Worm (Caenorhabditis elegans) whole organism, young adult: ENCODE results near the gene cwp-2.

Experiments used
- B0261.1 ChIP-seq: sonication (generic microtip); optimal IDR thresholded peaks from 2 replicates; lab custom pipeline; 2016; ENCODE audit warnings: mild to moderate bottlenecking, missing genetic modification characterization, moderate library complexity, missing compliant biosample characterization
- C17E4.6 ChIP-seq: fragments of 200-800 bp; sonication (Bioruptor generic); IDR thresholded peaks from 2 replicates; pipeline ENCODE4 v1.3.6; 2022; ENCODE audit warnings: missing genetic modification reagents, missing genetic modification characterization, missing compliant biosample characterization
- F22D6.2 ChIP-seq: sonication (generic microtip); optimal IDR thresholded peaks from 2 replicates; lab custom pipeline; 2016; ENCODE audit warnings: mild to moderate bottlenecking, missing genetic modification characterization, missing compliant biosample characterization
- F23B12.7 ChIP-seq: sonication (generic microtip); optimal IDR thresholded peaks from 2 replicates; lab custom pipeline; 2017; ENCODE audit warnings: missing genetic modification characterization, mild to moderate bottlenecking, missing compliant biosample characterization, antibody characterized with exemption, moderate library complexity; ENCODE audit not compliant: insufficient read depth
- F37B4.10 ChIP-seq: fragments of 200-800 bp; sonication (Bioruptor generic); IDR thresholded peaks from 2 replicates; pipeline ENCODE4 v1.3.6; 2022; ENCODE audit warnings: missing genetic modification characterization, missing compliant biosample characterization
- F52B5.7 ChIP-seq: sonication (generic microtip); optimal IDR thresholded peaks from 2 replicates; lab custom pipeline; 2016; ENCODE audit warnings: mild to moderate bottlenecking, missing genetic modification characterization, missing compliant biosample characterization
- F57A8.1 ChIP-seq: fragments of 200-800 bp; sonication (Bioruptor generic); optimal IDR thresholded peaks from 2 replicates; lab custom pipeline; 2018; ENCODE audit warnings: mild to moderate bottlenecking, missing genetic modification characterization, moderate library complexity, missing compliant biosample characterization
- K12H6.12 ChIP-seq: fragments of 200-800 bp; sonication (Bioruptor generic); optimal IDR thresholded peaks from 2 replicates; lab custom pipeline; 2018; ENCODE audit warnings: mild to moderate bottlenecking, missing genetic modification characterization, missing compliant biosample characterization
- T26A5.8 ChIP-seq: sonication (generic microtip); optimal IDR thresholded peaks from 2 replicates; lab custom pipeline; 2016; ENCODE audit warnings: missing genetic modification characterization, missing compliant biosample characterization
- Y53G8AR.9 ChIP-seq: fragments of 200-800 bp; sonication (Bioruptor generic); conservative IDR thresholded peaks from 2 replicates; pipeline ENCODE4 v1.3.6; 2022; ENCODE audit warnings: missing genetic modification reagents, missing genetic modification characterization, missing compliant biosample characterization
- Y79H2A.3 ChIP-seq: fragments of 200-800 bp; sonication (Bioruptor generic); conservative IDR thresholded peaks from 2 replicates; pipeline ENCODE4 v1.3.6; 2022; ENCODE audit warnings: missing genetic modification reagents, missing genetic modification characterization, missing compliant biosample characterization
- Y95B8A.8 ChIP-seq: fragments of 200-800 bp; sonication (Bioruptor generic); IDR thresholded peaks from 2 replicates; pipeline ENCODE4 v1.3.6; 2022; ENCODE audit warnings: missing genetic modification reagents, missing genetic modification characterization, missing compliant biosample characterization
- ZK185.1 ChIP-seq: sonication (generic microtip); optimal IDR thresholded peaks from 2 replicates; lab custom pipeline; 2016; ENCODE audit warnings: mild to moderate bottlenecking, missing genetic modification characterization, missing compliant biosample characterization; ENCODE audit not compliant: poor library complexity, severe bottlenecking
- aptf-3 ChIP-seq: fragments of 200-800 bp; sonication (Bioruptor generic); IDR thresholded peaks from 2 replicates; pipeline ENCODE4 v1.3.6; 2022; ENCODE audit warnings: missing genetic modification characterization, missing compliant biosample characterization
- attf-3 ChIP-seq: fragments of 200-800 bp; sonication (Bioruptor generic); conservative IDR thresholded peaks from 2 replicates; pipeline ENCODE4 v1.3.6; 2022; ENCODE audit warnings: missing genetic modification reagents, missing genetic modification characterization, missing compliant biosample characterization
- bed-1 ChIP-seq: fragments of 200-800 bp; sonication (Bioruptor generic); IDR thresholded peaks from 2 replicates; pipeline ENCODE4 v1.3.6; 2022; ENCODE audit warnings: missing genetic modification reagents, missing genetic modification characterization, missing compliant biosample characterization
- ccch-3 ChIP-seq: fragments of 200-800 bp; sonication (Bioruptor generic); optimal IDR thresholded peaks from 2 replicates; lab custom pipeline; 2018; ENCODE audit warnings: mild to moderate bottlenecking, missing genetic modification characterization, missing compliant biosample characterization
- ceh-40 ChIP-seq: fragments of 200-800 bp; sonication (Bioruptor generic); IDR thresholded peaks from 2 replicates; pipeline ENCODE4 v1.3.6; 2022; ENCODE audit warnings: missing genetic modification characterization, missing compliant biosample characterization
- ceh-79 ChIP-seq: sonication (generic microtip); optimal IDR thresholded peaks from 2 replicates; lab custom pipeline; 2017; ENCODE audit warnings: mild to moderate bottlenecking, missing genetic modification characterization, missing compliant biosample characterization
- die-1 ChIP-seq: sonication (generic microtip); optimal IDR thresholded peaks from 2 replicates; lab custom pipeline; 2016; ENCODE audit warnings: missing genotype, mild to moderate bottlenecking, missing genetic modification characterization, missing compliant biosample characterization
- egl-18 ChIP-seq: fragments of 200-800 bp; sonication (Bioruptor generic); IDR thresholded peaks from 2 replicates; pipeline ENCODE4 v1.3.6; 2022; ENCODE audit warnings: missing genetic modification reagents, missing genetic modification characterization, missing compliant biosample characterization
- ekl-4 ChIP-seq: fragments of 200-800 bp; sonication (Bioruptor generic); IDR thresholded peaks from 2 replicates; pipeline ENCODE4 v1.3.6; 2022; ENCODE audit warnings: missing genetic modification reagents, missing genetic modification characterization, missing compliant biosample characterization
- ets-4 ChIP-seq: fragments of 200-800 bp; sonication (Bioruptor generic); optimal IDR thresholded peaks from 2 replicates; lab custom pipeline; 2018; ENCODE audit warnings: mild to moderate bottlenecking, missing genetic modification characterization, missing compliant biosample characterization
- gei-17 ChIP-seq: fragments of 200-800 bp; sonication (Bioruptor generic); optimal IDR thresholded peaks from 2 replicates; lab custom pipeline; 2018; ENCODE audit warnings: mild to moderate bottlenecking, missing genetic modification characterization, missing compliant biosample characterization
- him-1 ChIP-seq: sonication (generic microtip); optimal IDR thresholded peaks from 2 replicates; lab custom pipeline; 2016; ENCODE audit warnings: missing genotype, missing genetic modification reagents, missing genetic modification characterization, missing compliant biosample characterization
- hlh-26 ChIP-seq: fragments of 200-800 bp; sonication (Bioruptor generic); conservative IDR thresholded peaks from 2 replicates; pipeline ENCODE4 v1.3.6; 2022; ENCODE audit warnings: missing genetic modification reagents, missing genetic modification characterization, missing compliant biosample characterization
- hmg-1.2 ChIP-seq: fragments of 200-800 bp; sonication (Bioruptor generic); IDR thresholded peaks from 2 replicates; pipeline ENCODE4 v1.3.6; 2022; ENCODE audit warnings: missing genetic modification reagents, missing genetic modification characterization, missing compliant biosample characterization
- hsf-1 ChIP-seq: fragments of 200-800 bp; sonication (Bioruptor generic); IDR thresholded peaks from 2 replicates; pipeline ENCODE4 v1.3.6; 2022; ENCODE audit warnings: missing genetic modification reagents, missing genetic modification characterization, missing compliant biosample characterization
- lag-1 ChIP-seq: fragments of 200-800 bp; sonication (Bioruptor generic); IDR thresholded peaks from 2 replicates; pipeline ENCODE4 v1.3.6; 2022; ENCODE audit warnings: missing genetic modification reagents, missing genetic modification characterization, missing compliant biosample characterization
- let-607 ChIP-seq, 2 experiments: fragments of 200-800 bp in 1 of 2; sonication (Bioruptor generic) in 1 of 2; sonication (generic microtip) in 1 of 2; optimal IDR thresholded peaks; 2 replicates each; lab custom pipeline; 2016 to 2018; ENCODE audit warnings: mild to moderate bottlenecking in 2 of 2, missing compliant biosample characterization in 2 of 2, missing genetic modification characterization in 2 of 2, moderate library complexity in 2 of 2, missing genotype in 1 of 2
- lin-26 ChIP-seq: fragments of 200-800 bp; sonication (Bioruptor generic); IDR thresholded peaks from 2 replicates; pipeline ENCODE4 v1.3.6; 2022; ENCODE audit warnings: missing genetic modification reagents, missing genetic modification characterization, missing compliant biosample characterization
- lin-40 ChIP-seq: sonication (generic microtip); optimal IDR thresholded peaks from 2 replicates; lab custom pipeline; 2016; ENCODE audit warnings: missing genetic modification characterization, mild to moderate bottlenecking, missing compliant biosample characterization, missing genotype, missing genetic modification reagents
- lsl-1 ChIP-seq: fragments of 200-800 bp; sonication (Bioruptor generic); optimal IDR thresholded peaks from 2 replicates; lab custom pipeline; 2018; ENCODE audit warnings: mild to moderate bottlenecking, missing genetic modification characterization, moderate library complexity, missing compliant biosample characterization
- lsy-27 ChIP-seq: sonication (generic microtip); optimal IDR thresholded peaks from 2 replicates; lab custom pipeline; 2017; ENCODE audit warnings: missing genetic modification characterization, mild to moderate bottlenecking, missing compliant biosample characterization, antibody characterized with exemption, missing genotype, borderline replicate concordance; ENCODE audit not compliant: insufficient read depth
- madf-10 ChIP-seq: sonication (generic microtip); optimal IDR thresholded peaks from 2 replicates; lab custom pipeline; 2016; ENCODE audit warnings: mild to moderate bottlenecking, missing genetic modification characterization, missing compliant biosample characterization
- rec-8 ChIP-seq, 2 experiments: sonication (generic microtip); optimal IDR thresholded peaks; 2 replicates each; lab custom pipeline; 2016; ENCODE audit warnings: mild to moderate bottlenecking in 2 of 2, missing genetic modification characterization in 2 of 2, missing genetic modification reagents in 2 of 2, missing genotype in 2 of 2, missing biosample characterization in 1 of 2, missing compliant biosample characterization in 1 of 2, moderate library complexity in 1 of 2
- sea-2 ChIP-seq: fragments of 200-800 bp; sonication (Bioruptor generic); IDR thresholded peaks from 2 replicates; pipeline ENCODE4 v1.3.6; 2022; ENCODE audit warnings: missing genetic modification characterization, missing compliant biosample characterization
- snpc-4 ChIP-seq, 5 experiments: fragments of 150-350 bp in 1 of 5; sonication (generic microtip) in 4 of 5; optimal IDR thresholded peaks; 2 replicates each; lab custom pipeline; 2014 to 2018; ENCODE audit warnings: missing genetic modification characterization in 5 of 5, missing biosample characterization in 3 of 5, antibody characterized with exemption in 2 of 5, mild to moderate bottlenecking in 2 of 5, missing compliant biosample characterization in 2 of 5, missing genotype in 2 of 5, moderate library complexity in 2 of 5, missing genetic modification reagents in 1 of 5
- somi-1 ChIP-seq: fragments of 200-800 bp; sonication (Bioruptor generic); optimal IDR thresholded peaks from 2 replicates; lab custom pipeline; 2018; ENCODE audit warnings: mild to moderate bottlenecking, missing genetic modification characterization, missing compliant biosample characterization
- sptf-2 ChIP-seq: fragments of 200-800 bp; sonication (Bioruptor generic); optimal IDR thresholded peaks from 2 replicates; lab custom pipeline; 2018; ENCODE audit warnings: mild to moderate bottlenecking, missing genetic modification characterization, missing compliant biosample characterization
- tbx-9 ChIP-seq: sonication (generic microtip); optimal IDR thresholded peaks from 2 replicates; lab custom pipeline; 2016; ENCODE audit warnings: borderline replicate concordance, missing genetic modification characterization, inconsistent platforms, missing compliant biosample characterization
- xnd-1 ChIP-seq: sonication (generic microtip); optimal IDR thresholded peaks from 2 replicates; lab custom pipeline; 2016; ENCODE audit warnings: missing genotype, missing genetic modification reagents, missing genetic modification characterization, missing compliant biosample characterization
- zfh-2 ChIP-seq: fragments of 200-800 bp; sonication (Bioruptor generic); conservative IDR thresholded peaks from 2 replicates; pipeline ENCODE4 v1.3.6; 2022; ENCODE audit warnings: missing genetic modification reagents, missing genetic modification characterization, missing compliant biosample characterization
- zim-3 ChIP-seq: sonication (generic microtip); optimal IDR thresholded peaks from 2 replicates; lab custom pipeline; 2017; ENCODE audit warnings: mild to moderate bottlenecking, missing genetic modification characterization, moderate library complexity, missing compliant biosample characterization
- ztf-18 ChIP-seq: sonication (generic microtip); optimal IDR thresholded peaks from 2 replicates; lab custom pipeline; 2016; ENCODE audit warnings: missing genotype, mild to moderate bottlenecking, missing genetic modification characterization, missing compliant biosample characterization
- ztf-6 ChIP-seq: fragments of 200-800 bp; sonication (Bioruptor generic); IDR thresholded peaks from 2 replicates; pipeline ENCODE4 v1.3.6; 2022; ENCODE audit warnings: missing genetic modification reagents, missing genetic modification characterization, missing compliant biosample characterization

cwp-2 gene

ce11 chrV:4826710-4827380 is 15.6 kb downstream of the cwp-2 start, which contains the start of the genes hsp-6 and C37H5.5 (continued):
- TF ChIP-seq ekl-4 (GFP tag; lab: Robert Waterston, UW) (0 out of 2 replicates have a peak, but pooled peaks have one; percentile 42), hsf-1 (GFP tag; lab: Robert Waterston, UW) (peak; percentile 91), T26A5.8 (tag; lab: Kevin White, UChicago) (no peak), B0261.1 (no peak), C17E4.6 (GFP tag; lab: Robert Waterston, UW) (0 out of 2 replicates have a peak, but pooled peaks have one; percentile 63), egl-18 (no peak), F22D6.2 (tag; lab: Kevin White, UChicago) (no peak), lag-1 (GFP tag; lab: Robert Waterston, UW) (no peak), F52B5.7 (no peak), xnd-1 (peak; percentile 52), ceh-40 (no peak), let-607 (tag; optimal IDR thresholded peaks at IDR 0.05; lab: Kevin White, UChicago) (peak in 1 of 2 experiments; percentile 32), madf-10 (tag; lab: Kevin White, UChicago) (peak; percentile 56), Y95B8A.8 (GFP tag; lab: Robert Waterston, UW) (no peak), ceh-79 (tag; lab: Kevin White, UChicago) (no peak), bed-1 (GFP tag; lab: Robert Waterston, UW) (no peak), lin-40 (peak; percentile 69), tbx-9 (tag; lab: Kevin White, UChicago) (no peak), F37B4.10 (GFP tag; lab: Robert Waterston, UW) (no peak), sea-2 (GFP tag; lab: Robert Waterston, UW) (no peak), lsl-1 (GFP tag; lab: Kevin White, UChicago) (peak; percentile 91), Y79H2A.3 (no peak), die-1 (tag; lab: Kevin White, UChicago) (no peak), attf-3 (GFP tag; lab: Robert Waterston, UW) (no peak), K12H6.12 (peak; percentile 22), ZK185.1 (tag; lab: Kevin White, UChicago) (peak; percentile 54), gei-17 (GFP tag; lab: Kevin White, UChicago) (no peak), rec-8 (tag; optimal IDR thresholded peaks at IDR 0.05; lab: Kevin White, UChicago) (no peak), snpc-4 (GFP tag; optimal IDR thresholded peaks at IDR 0.05; lab: Kevin White, UChicago) (peak; percentile 17), snpc-4 (tag; optimal IDR thresholded peaks at IDR 0.05; lab: Kevin White, UChicago) (peak; percentile 50 to 70 (median 61)), zim-3 (tag; lab: Kevin White, UChicago) (no peak), F57A8.1 (GFP tag; lab: Kevin White, UChicago) (no peak), lsy-27 (tag; lab: Kevin White, UChicago) (no peak), ets-4 (GFP tag; lab: Kevin White, UChicago) (no peak), ztf-6 (GFP tag; lab: Robert Waterston, UW) (0 out of 2 replicates have a peak, but pooled peaks have one; percentile 30), ccch-3 (GFP tag; lab: Kevin White, UChicago) (no peak), F23B12.7 (tag; lab: Kevin White, UChicago) (peak; percentile 90), zfh-2 (no peak), sptf-2 (GFP tag; lab: Kevin White, UChicago) (no peak), ztf-18 (tag; lab: Kevin White, UChicago) (peak; percentile 47), him-1 (tag; lab: Kevin White, UChicago) (no peak), somi-1 (GFP tag; lab: Kevin White, UChicago) (peak; percentile 56), Y53G8AR.9 (GFP tag; lab: Robert Waterston, UW) (peak; percentile 82), hlh-26 (GFP tag; lab: Robert Waterston, UW) (no peak), aptf-3 (GFP tag; lab: Robert Waterston, UW) (no peak), lin-26 (peak; percentile 64; the same call in 1 of the 2 replicates), hmg-1.2 (GFP tag; lab: Robert Waterston, UW) (peak; percentile 70)
